Fruit fly (Drosophila melanogaster) whole organism, pupa: ENCODE data around the gene Nelf-E.

Experiments
- CG15710 ChIP-seq: fragments of 200-800 bp; sonication (Bioruptor generic); optimal IDR thresholded peaks from 2 replicates; lab custom pipeline; 2018; ENCODE audit warnings: missing biosample characterization, mild to moderate bottlenecking, missing genetic modification characterization, moderate library complexity
- CG8301 ChIP-seq: fragments of 200-800 bp; sonication (Bioruptor generic); optimal IDR thresholded peaks from 2 replicates; lab custom pipeline; 2018; ENCODE audit warnings: missing biosample characterization, mild to moderate bottlenecking, missing genetic modification characterization
- EcR ChIP-seq: fragments of 200-800 bp; sonication (Bioruptor generic); optimal IDR thresholded peaks from 3 replicates; lab custom pipeline; 2019; ENCODE audit warnings: missing biosample characterization, missing genetic modification characterization, mild to moderate bottlenecking, moderate library complexity, missing genetic modification reagents
- Pif1B ChIP-seq: fragments of 200-800 bp; sonication (Bioruptor generic); optimal IDR thresholded peaks from 3 replicates; lab custom pipeline; 2016; ENCODE audit warnings: missing biosample characterization, missing genetic modification characterization
- fd96Ca ChIP-seq: fragments of 200-800 bp; sonication (Bioruptor generic); IDR thresholded peaks from 3 replicates; pipeline ENCODE4 v1.3.6; 2022; ENCODE audit warnings: missing biosample characterization, missing genetic modification characterization

- TF ChIP-seq CG8301 (tag; lab: Kevin White, UChicago), result no peak
- no peak for TF ChIP-seq fd96Ca (GFP tag; lab: Robert Waterston, UW)
- TF ChIP-seq Pif1B (GFP tag; lab: Kevin White, UChicago), result no peak
- TF ChIP-seq EcR, result peak; percentile 83
- no peak for TF ChIP-seq CG15710
Observed at dm6 chr3L:8554024-8554642, 46.5 kb downstream of the Nelf-E start.
